Worm (Caenorhabditis elegans) whole organism, L3 larva: Measurements from ENCODE around the gene B0310.2.

Experiments
- elt-1 ChIP-seq: fragments of 150-350 bp; optimal IDR thresholded peaks from 2 replicates; lab custom pipeline; 2014; ENCODE audit warnings: missing biosample characterization, missing genetic modification characterization
- pha-4 ChIP-seq: fragments of 150-350 bp; optimal IDR thresholded peaks from 2 replicates; lab custom pipeline; 2014; ENCODE audit warnings: missing biosample characterization, missing genetic modification reagents, missing genetic modification characterization

- TF ChIP-seq pha-4 (tag; lab: Kevin White, UChicago) (no peak), elt-1 (no peak)
Measured at ce11 chrX:542807-543206, 36.1 kb upstream of the B0310.2 start, which contains the start of gene F28C10.1.
